Fruit fly (Drosophila melanogaster) whole organism: ENCODE data around the gene Kap-alpha3.

Source experiments
- CG8478 ChIP-seq: fragments of >200 bp; optimal IDR thresholded peaks from 2 replicates; lab custom pipeline; 2018; ENCODE audit warnings: inconsistent platforms
- pan ChIP-seq: fragments of >200 bp; optimal IDR thresholded peaks from 2 replicates; lab custom pipeline; 2017
- psq ChIP-seq: fragments of >200 bp; optimal IDR thresholded peaks from 2 replicates; lab custom pipeline; 2017
- usp ChIP-seq: fragments of >200 bp; optimal IDR thresholded peaks from 2 replicates; lab custom pipeline; 2017; ENCODE audit warnings: missing biosample characterization, missing genetic modification characterization, mixed read lengths

DNA sequence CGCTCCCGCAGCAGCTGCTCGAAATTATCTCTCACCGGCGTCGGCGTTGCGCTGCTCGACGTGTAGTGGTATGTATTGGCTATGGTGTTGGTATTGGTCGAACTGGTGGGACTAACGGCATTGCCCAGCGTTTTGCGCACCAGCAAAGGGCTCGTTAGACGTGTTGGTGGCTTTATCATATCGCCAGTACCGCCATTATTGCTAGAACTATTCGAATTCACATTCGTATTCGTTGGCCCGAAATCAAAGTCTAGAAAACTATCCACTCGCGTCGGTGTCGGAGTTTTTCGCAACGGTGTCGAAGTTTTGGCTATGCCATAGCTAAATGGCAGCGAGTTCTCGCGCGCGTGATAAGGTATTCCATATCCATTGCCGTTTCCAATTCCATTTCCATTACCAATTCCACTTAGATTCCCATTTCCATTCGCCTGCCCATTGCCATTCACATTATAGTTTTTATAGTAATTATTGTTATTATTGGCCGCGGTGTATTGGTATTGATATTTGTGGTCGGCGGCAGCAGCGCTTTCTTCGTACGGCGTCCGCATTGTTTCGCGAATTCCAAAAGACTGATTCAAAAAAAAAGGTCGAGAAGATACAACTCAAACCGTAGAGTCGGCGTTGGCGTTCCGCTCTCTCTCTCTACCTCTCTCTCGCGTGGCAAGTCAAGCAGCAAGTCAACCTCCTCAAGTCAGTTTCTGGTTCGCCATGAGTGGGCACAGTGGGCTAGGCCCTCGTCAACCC is 44.9 kb downstream of the Kap-alpha3 start, which contains the start of gene by:
- TF ChIP-seq pan (lab: Kevin White, UChicago) (no peak), usp (GFP tag; lab: Kevin White, UChicago) (no peak), psq (lab: Kevin White, UChicago) (no peak), CG8478 (lab: Kevin White, UChicago) (no peak)
